Fruit fly (Drosophila melanogaster) whole organism, embryonic: ENCODE data around the gene AP-1-2beta.
A peak's percentile ranks its signal among the peaks of the same experiment; 100 is the strongest.

ENCODE experiments used
- Antp ChIP-seq: fragments of 200-800 bp; sonication (Bioruptor generic); optimal IDR thresholded peaks from 3 replicates; lab custom pipeline; 2016; ENCODE audit warnings: missing biosample characterization, missing genetic modification characterization
- CG10209 ChIP-seq: fragments of 200-800 bp; sonication (Bioruptor generic); optimal IDR thresholded peaks from 3 replicates; lab custom pipeline; 2017; ENCODE audit warnings: missing biosample characterization, mild to moderate bottlenecking, missing genetic modification characterization, missing genetic modification reagents
- CG10462 ChIP-seq: fragments of 200-800 bp; sonication (Bioruptor generic); optimal IDR thresholded peaks from 2 replicates; lab custom pipeline; 2016; ENCODE audit warnings: missing biosample characterization, missing genetic modification characterization
- CG11456 ChIP-seq: fragments of 200-800 bp; sonication (Bioruptor generic); IDR thresholded peaks from 3 replicates; pipeline ENCODE4 v1.3.6; 2022; ENCODE audit warnings: missing biosample characterization, missing genetic modification characterization
- CG11723 ChIP-seq: fragments of 200-800 bp; sonication (Bioruptor generic); optimal IDR thresholded peaks from 2 replicates; lab custom pipeline; 2017; ENCODE audit warnings: missing biosample characterization, mild to moderate bottlenecking, missing genetic modification characterization
- CG12659 ChIP-seq: fragments of 200-800 bp; sonication (Bioruptor generic); optimal IDR thresholded peaks from 3 replicates; lab custom pipeline; 2017; ENCODE audit warnings: mild to moderate bottlenecking, missing biosample characterization, missing genetic modification reagents, missing genetic modification characterization
- CG13624 ChIP-seq: fragments of 200-800 bp; sonication (Bioruptor generic); optimal IDR thresholded peaks from 2 replicates; lab custom pipeline; 2016; ENCODE audit warnings: missing biosample characterization, missing genetic modification characterization
- CG15011 ChIP-seq: fragments of 200-800 bp; sonication (Bioruptor generic); optimal IDR thresholded peaks from 3 replicates; lab custom pipeline; 2018; ENCODE audit warnings: missing biosample characterization, mild to moderate bottlenecking, missing genetic modification characterization
- CG2712 ChIP-seq: fragments of 200-800 bp; optimal IDR thresholded peaks from 3 replicates; lab custom pipeline; 2019; ENCODE audit warnings: missing biosample characterization, mild to moderate bottlenecking, missing genetic modification characterization, moderate library complexity
- CG32532 ChIP-seq: fragments of 200-800 bp; sonication (Bioruptor generic); IDR thresholded peaks from 2 replicates; pipeline ENCODE4 v1.3.6; 2022; ENCODE audit warnings: missing biosample characterization, missing genetic modification characterization
- CG4730 ChIP-seq: fragments of 200-800 bp; sonication (Bioruptor generic); IDR thresholded peaks from 2 replicates; pipeline ENCODE4 v1.3.6; 2022; ENCODE audit warnings: missing biosample characterization, missing genetic modification characterization
- CG7745 ChIP-seq: fragments of 200-800 bp; sonication (Bioruptor generic); optimal IDR thresholded peaks from 2 replicates; lab custom pipeline; 2018; ENCODE audit warnings: missing biosample characterization, mild to moderate bottlenecking, missing genetic modification characterization, moderate library complexity
- CG8290 ChIP-seq, 3 experiments: fragments of 200-800 bp; sonication (Bioruptor generic); optimal IDR thresholded peaks; 2 replicates each; lab custom pipeline; 2016 to 2019; ENCODE audit warnings: missing biosample characterization in 3 of 3, missing genetic modification characterization in 3 of 3, mild to moderate bottlenecking in 2 of 3, moderate library complexity in 1 of 3
- CG9817 ChIP-seq: fragments of 200-800 bp; sonication (Bioruptor generic); optimal IDR thresholded peaks from 2 replicates; lab custom pipeline; 2018; ENCODE audit warnings: missing biosample characterization, mild to moderate bottlenecking, missing genetic modification characterization, moderate library complexity
- CG9932 ChIP-seq: fragments of 200-800 bp; sonication (Bioruptor generic); IDR thresholded peaks from 2 replicates; pipeline ENCODE4 v1.3.6; 2022; ENCODE audit warnings: missing biosample characterization, missing genetic modification characterization
- Camta ChIP-seq: fragments of 200-800 bp; sonication (Bioruptor generic); optimal IDR thresholded peaks from 2 replicates; lab custom pipeline; 2016; ENCODE audit warnings: missing biosample characterization, missing genetic modification characterization
- ERR ChIP-seq: fragments of 200-800 bp; sonication (Bioruptor generic); optimal IDR thresholded peaks from 2 replicates; lab custom pipeline; 2016; ENCODE audit warnings: missing biosample characterization, missing genetic modification characterization
- Ets97D ChIP-seq: fragments of 200-800 bp; sonication (Bioruptor generic); optimal IDR thresholded peaks from 3 replicates; lab custom pipeline; 2016; ENCODE audit warnings: missing biosample characterization, missing genetic modification characterization
- Gsc ChIP-seq: fragments of 200-800 bp; sonication (Bioruptor generic); IDR thresholded peaks from 2 replicates; pipeline ENCODE4 v1.3.6; 2022; ENCODE audit warnings: missing biosample characterization, missing genetic modification characterization
- HmgZ ChIP-seq: fragments of 200-800 bp; sonication (Bioruptor generic); optimal IDR thresholded peaks from 2 replicates; lab custom pipeline; 2018; ENCODE audit warnings: missing biosample characterization, mild to moderate bottlenecking, missing genetic modification characterization
- Hr3 ChIP-seq: fragments of 200-800 bp; sonication (Bioruptor generic); optimal IDR thresholded peaks from 3 replicates; lab custom pipeline; 2016; ENCODE audit warnings: missing biosample characterization, missing genetic modification characterization
- Hr51 ChIP-seq, 2 experiments: fragments of 200-800 bp; sonication (Bioruptor generic); optimal IDR thresholded peaks; 2 replicates in 1 of 2; 3 replicates in 1 of 2; lab custom pipeline; 2016 to 2018; ENCODE audit warnings: missing biosample characterization in 2 of 2, missing genetic modification characterization in 2 of 2, mild to moderate bottlenecking in 1 of 2, moderate library complexity in 1 of 2
- Hr78 ChIP-seq, 2 experiments: fragments of 200-800 bp in 1 of 2; fragments of >200 bp in 1 of 2; sonication (Bioruptor generic) in 1 of 2; optimal IDR thresholded peaks; 2 replicates each; lab custom pipeline; 2017 to 2019; ENCODE audit warnings: missing biosample characterization in 2 of 2, missing genetic modification characterization in 2 of 2, mild to moderate bottlenecking in 1 of 2, moderate library complexity in 1 of 2
- MBD-R2 ChIP-seq: fragments of 200-800 bp; sonication (Bioruptor generic); IDR thresholded peaks from 2 replicates; pipeline ENCODE4 v1.3.6; 2022; ENCODE audit warnings: missing biosample characterization, missing genetic modification characterization
- Meics ChIP-seq: fragments of 200-800 bp; sonication (Bioruptor generic); optimal IDR thresholded peaks from 2 replicates; lab custom pipeline; 2017; ENCODE audit warnings: missing biosample characterization, mild to moderate bottlenecking, missing genetic modification characterization
- NC2β ChIP-seq: fragments of 200-800 bp; sonication (Bioruptor generic); optimal IDR thresholded peaks from 2 replicates; lab custom pipeline; 2016; ENCODE audit warnings: missing biosample characterization, missing genetic modification characterization
- Nf-YB ChIP-seq: fragments of 200-800 bp; sonication (Bioruptor generic); optimal IDR thresholded peaks from 3 replicates; lab custom pipeline; 2019; ENCODE audit warnings: missing biosample characterization, mild to moderate bottlenecking, missing genetic modification characterization, moderate library complexity
- Optix ChIP-seq: fragments of 200-800 bp; sonication (Bioruptor generic); IDR thresholded peaks from 3 replicates; pipeline ENCODE4 v1.3.6; 2022; ENCODE audit warnings: missing biosample characterization, missing genetic modification characterization
- Tbp ChIP-seq: fragments of >200 bp; optimal IDR thresholded peaks from 2 replicates; lab custom pipeline; 2018; ENCODE audit warnings: missing biosample characterization, missing genetic modification characterization
- Trl ChIP-seq, 3 experiments: fragments of >200 bp in 2 of 3; fragments of 200-800 bp in 1 of 3; sonication (Bioruptor generic) in 1 of 3; optimal IDR thresholded peaks; 2 replicates in 1 of 3; 3 replicates in 2 of 3; lab custom pipeline; 2016 to 2017; ENCODE audit warnings: missing biosample characterization in 1 of 3, missing genetic modification characterization in 1 of 3
- bsh ChIP-seq, 2 experiments: fragments of 200-800 bp; sonication (Bioruptor generic); optimal IDR thresholded peaks; 2 replicates each; lab custom pipeline; 2017 to 2018; ENCODE audit warnings: mild to moderate bottlenecking in 2 of 2, missing biosample characterization in 2 of 2, missing genetic modification characterization in 2 of 2, moderate library complexity in 1 of 2
- cg ChIP-seq: fragments of 200-800 bp; sonication (Bioruptor generic); optimal IDR thresholded peaks from 3 replicates; lab custom pipeline; 2019; ENCODE audit warnings: missing biosample characterization, mild to moderate bottlenecking, missing genetic modification characterization, moderate library complexity
- exex ChIP-seq: fragments of 200-800 bp; sonication (Bioruptor generic); optimal IDR thresholded peaks from 4 replicates; lab custom pipeline; 2018; ENCODE audit warnings: missing biosample characterization, mild to moderate bottlenecking, missing genetic modification characterization, moderate library complexity
- gfzf ChIP-seq: fragments of 200-800 bp; sonication (Bioruptor generic); optimal IDR thresholded peaks from 2 replicates; lab custom pipeline; 2016; ENCODE audit warnings: missing biosample characterization, mild to moderate bottlenecking, missing genetic modification characterization, moderate library complexity
- hb ChIP-seq: fragments of 200-800 bp; sonication (Bioruptor generic); IDR thresholded peaks from 3 replicates; pipeline ENCODE4 v1.3.6; 2022; ENCODE audit warnings: missing biosample characterization, missing genetic modification characterization; ENCODE audit not compliant: partially characterized antibody
- ken ChIP-seq: fragments of 200-800 bp; sonication (Bioruptor generic); IDR thresholded peaks from 3 replicates; pipeline ENCODE4 v1.3.6; 2022; ENCODE audit warnings: missing biosample characterization, missing genetic modification characterization
- knrl ChIP-seq: fragments of 200-800 bp; sonication (Bioruptor generic); IDR thresholded peaks from 3 replicates; pipeline ENCODE4 v1.3.6; 2022; ENCODE audit warnings: missing biosample characterization, missing genetic modification characterization; ENCODE audit not compliant: partially characterized antibody
- lmd ChIP-seq: fragments of 200-800 bp; sonication (Bioruptor generic); IDR thresholded peaks from 2 replicates; pipeline ENCODE4 v1.3.6; 2022; ENCODE audit warnings: missing biosample characterization, missing genetic modification characterization
- org-1 ChIP-seq: fragments of 200-800 bp; sonication (Bioruptor generic); optimal IDR thresholded peaks from 2 replicates; lab custom pipeline; 2017; ENCODE audit warnings: missing biosample characterization, missing genetic modification characterization
- p53 ChIP-seq: fragments of 200-800 bp; sonication (Bioruptor generic); optimal IDR thresholded peaks from 2 replicates; lab custom pipeline; 2016; ENCODE audit warnings: missing biosample characterization, missing genetic modification characterization
- pb ChIP-seq: fragments of 200-800 bp; sonication (Bioruptor generic); optimal IDR thresholded peaks from 3 replicates; lab custom pipeline; 2016; ENCODE audit warnings: missing biosample characterization, missing genetic modification characterization
- ro ChIP-seq: fragments of 200-800 bp; sonication (Bioruptor generic); IDR thresholded peaks from 2 replicates; pipeline ENCODE4 v1.3.6; 2022; ENCODE audit warnings: missing biosample characterization, missing genetic modification characterization
- schlank ChIP-seq: fragments of 200-800 bp; sonication (Bioruptor generic); optimal IDR thresholded peaks from 2 replicates; lab custom pipeline; 2018; ENCODE audit warnings: missing biosample characterization, mild to moderate bottlenecking, missing genetic modification characterization
- scrt ChIP-seq: fragments of 200-800 bp; sonication (Bioruptor generic); optimal IDR thresholded peaks from 2 replicates; lab custom pipeline; 2018; ENCODE audit warnings: missing biosample characterization, mild to moderate bottlenecking, missing genetic modification characterization, moderate library complexity
- sens ChIP-seq: fragments of 200-800 bp; sonication (Bioruptor generic); peaks from one replicate; lab custom pipeline; 2016; ENCODE audit warnings: missing biosample characterization, missing genetic modification characterization
- sisA ChIP-seq: fragments of 200-800 bp; sonication (Bioruptor generic); IDR thresholded peaks from 2 replicates; pipeline ENCODE4 v1.3.6; 2022; ENCODE audit warnings: missing biosample characterization, missing genetic modification characterization
- slbo ChIP-seq: fragments of 200-800 bp; sonication (Bioruptor generic); IDR thresholded peaks from 2 replicates; pipeline ENCODE4 v1.3.6; 2022; ENCODE audit warnings: missing biosample characterization, missing genetic modification characterization
- tna ChIP-seq: fragments of 200-800 bp; sonication (Bioruptor generic); IDR thresholded peaks from 2 replicates; pipeline ENCODE4 v1.3.6; 2022; ENCODE audit warnings: missing biosample characterization, missing genetic modification characterization; ENCODE audit not compliant: partially characterized antibody
- wor ChIP-seq: fragments of 200-800 bp; sonication (Bioruptor generic); IDR thresholded peaks from 2 replicates; pipeline ENCODE4 v1.3.6; 2022; ENCODE audit warnings: missing biosample characterization, missing genetic modification characterization
- zfh1 ChIP-seq: fragments of 200-800 bp; sonication (Bioruptor generic); IDR thresholded peaks from 3 replicates; pipeline ENCODE4 v1.3.6; 2022; ENCODE audit warnings: missing biosample characterization, missing genetic modification characterization

The AP-1-2beta gene

DNA sequence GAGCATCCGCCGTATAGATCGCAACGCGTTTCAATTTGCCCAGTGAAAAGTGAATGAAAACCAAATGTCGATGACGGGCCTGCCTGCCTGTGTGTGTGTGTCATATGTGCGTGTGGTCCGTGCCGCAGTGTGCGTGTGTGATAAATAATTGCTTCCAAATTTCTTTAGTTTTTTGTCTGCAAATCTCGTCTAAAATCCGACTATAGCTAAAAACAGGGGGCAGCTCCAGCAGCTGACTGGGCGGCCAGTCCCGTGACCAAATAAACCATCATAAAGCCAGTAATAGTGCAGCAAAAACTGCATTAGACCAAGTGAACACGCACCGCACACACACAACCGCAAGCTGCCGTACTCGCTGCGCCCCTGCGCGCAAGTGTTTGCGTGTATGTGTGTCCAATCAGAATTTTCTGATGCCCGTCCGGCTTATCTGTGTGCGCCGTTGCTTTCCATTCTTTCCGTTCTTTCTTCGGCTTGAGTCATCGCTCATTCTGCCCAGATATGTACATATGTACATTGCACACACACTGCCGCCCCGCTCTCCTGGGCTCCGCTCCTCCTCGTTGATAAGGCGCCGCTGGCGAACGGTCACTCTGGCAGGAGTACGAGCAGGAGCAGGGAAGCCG is 33.4 kb upstream of the AP-1-2beta start (continued):
- TF ChIP-seq CG8290 (GFP tag; optimal IDR thresholded peaks at IDR 0.05; lab: Kevin White, UChicago) (no peak), CG8290 (tag; optimal IDR thresholded peaks at IDR 0.05; lab: Kevin White, UChicago) (no peak), CG9932 (GFP tag; lab: Robert Waterston, UW) (no peak), slbo (GFP tag; lab: Robert Waterston, UW) (no peak), CG13624 (GFP tag; lab: Kevin White, UChicago) (no peak), Ets97D (GFP tag; lab: Kevin White, UChicago) (no peak), Camta (no peak), ro (GFP tag; lab: Robert Waterston, UW) (no peak), pb (GFP tag; lab: Kevin White, UChicago) (no peak), ken (GFP tag; lab: Robert Waterston, UW) (no peak), HmgZ (tag; lab: Kevin White, UChicago) (no peak), Gsc (no peak), Tbp (GFP tag; lab: Kevin White, UChicago) (no peak), CG11456 (GFP tag; lab: Robert Waterston, UW) (0 out of 3 replicates have a peak, but pooled peaks have one; percentile 22), Meics (GFP tag; lab: Kevin White, UChicago) (no peak), Hr78 (GFP tag; optimal IDR thresholded peaks at IDR 0.05; lab: Kevin White, UChicago) (no peak), CG7745 (tag; lab: Kevin White, UChicago) (no peak), gfzf (GFP tag; lab: Kevin White, UChicago) (no peak), CG9817 (no peak), cg (peak; percentile 98), knrl (GFP tag; lab: Robert Waterston, UW) (no peak), CG2712 (tag; lab: Kevin White, UChicago) (peak; percentile 3), CG15011 (GFP tag; lab: Kevin White, UChicago) (no peak), tna (no peak), hb (GFP tag; lab: Robert Waterston, UW) (no peak), CG10209 (GFP tag; lab: Kevin White, UChicago) (peak; percentile 3), Optix (GFP tag; lab: Robert Waterston, UW) (no peak), sens (GFP tag; lab: Kevin White, UChicago) (peak; percentile 19), bsh (GFP tag; optimal IDR thresholded peaks at IDR 0.05; lab: Kevin White, UChicago) (no peak), Hr3 (GFP tag; lab: Kevin White, UChicago) (no peak), MBD-R2 (GFP tag; lab: Robert Waterston, UW) (no peak), ERR (GFP tag; lab: Kevin White, UChicago) (no peak), schlank (tag; lab: Kevin White, UChicago) (no peak), Trl (optimal IDR thresholded peaks at IDR 0.05; lab: Kevin White, UChicago) (peak in 1 of 2 experiments; percentile 10), Trl (GFP tag; optimal IDR thresholded peaks at IDR 0.05; lab: Kevin White, UChicago) (no peak), zfh1 (GFP tag; lab: Robert Waterston, UW) (0 out of 3 replicates have a peak, but pooled peaks have one; percentile 27), wor (no peak), CG11723 (no peak), scrt (GFP tag; lab: Kevin White, UChicago) (no peak), org-1 (GFP tag; lab: Kevin White, UChicago) (no peak), Nf-YB (GFP tag; lab: Kevin White, UChicago) (peak; percentile 83), CG32532 (GFP tag; lab: Robert Waterston, UW) (no peak), CG4730 (GFP tag; lab: Robert Waterston, UW) (no peak), lmd (GFP tag; lab: Robert Waterston, UW) (no peak), CG12659 (GFP tag; lab: Kevin White, UChicago) (no peak), exex (tag; lab: Kevin White, UChicago) (no peak), p53 (GFP tag; lab: Kevin White, UChicago) (no peak), sisA (no peak), Hr51 (GFP tag; optimal IDR thresholded peaks at IDR 0.05; lab: Kevin White, UChicago) (peak in 1 of 2 experiments; percentile 11), Antp (GFP tag; lab: Kevin White, UChicago) (no peak), CG10462 (no peak), NC2β (no peak)
